Worm (Caenorhabditis elegans) whole organism, L1 larva: ENCODE measurements around the gene dpy-26.
A peak's percentile ranks its signal among the peaks of the same experiment; 100 is the strongest.

Experiments used
- C04F5.9 ChIP-seq: sonication (generic microtip); optimal IDR thresholded peaks from 2 replicates; lab custom pipeline; 2016; ENCODE audit warnings: missing genetic modification characterization, missing compliant biosample characterization
- C16A3.4 ChIP-seq: fragments of 150-350 bp; optimal IDR thresholded peaks from 2 replicates; lab custom pipeline; 2014; ENCODE audit warnings: missing biosample characterization, missing genetic modification characterization
- Y116A8C.19 ChIP-seq: sonication (generic microtip); optimal IDR thresholded peaks from 2 replicates; lab custom pipeline; 2016; ENCODE audit warnings: missing compliant biosample characterization, missing genetic modification characterization, borderline replicate concordance
- aly-2 ChIP-seq: fragments of 150-350 bp; optimal IDR thresholded peaks from 2 replicates; lab custom pipeline; 2014; ENCODE audit warnings: missing biosample characterization, missing genetic modification characterization
- blmp-1 ChIP-seq: fragments of 150-350 bp; optimal IDR thresholded peaks from 2 replicates; lab custom pipeline; 2014; ENCODE audit warnings: missing biosample characterization, missing genetic modification characterization
- ceh-63 ChIP-seq: fragments of 200-800 bp; sonication (Bioruptor generic); optimal IDR thresholded peaks from 2 replicates; lab custom pipeline; 2018; ENCODE audit warnings: mild to moderate bottlenecking, missing genetic modification characterization, missing compliant biosample characterization
- ceh-8 ChIP-seq: fragments of 200-800 bp; sonication (Bioruptor generic); optimal IDR thresholded peaks from 2 replicates; lab custom pipeline; 2018; ENCODE audit warnings: mild to moderate bottlenecking, missing genetic modification characterization, moderate library complexity, missing compliant biosample characterization
- ceh-82 ChIP-seq, 3 experiments: fragments of 150-350 bp in 1 of 3; sonication (generic microtip) in 2 of 3; optimal IDR thresholded peaks; 2 replicates each; lab custom pipeline; 2014 to 2017; ENCODE audit warnings: missing biosample characterization in 3 of 3, missing genetic modification characterization in 3 of 3
- ceh-90 ChIP-seq: sonication (generic microtip); optimal IDR thresholded peaks from 2 replicates; lab custom pipeline; 2016; ENCODE audit warnings: missing genetic modification characterization, missing compliant biosample characterization
- dsc-1 ChIP-seq: sonication (generic microtip); optimal IDR thresholded peaks from 2 replicates; lab custom pipeline; 2016; ENCODE audit warnings: mild to moderate bottlenecking, missing genetic modification characterization, missing compliant biosample characterization
- efl-1 ChIP-seq, 4 experiments: fragments of 150-350 bp; optimal IDR thresholded peaks in 3 of 4; peaks in 1 of 4; 1 replicate in 1 of 4; 2 replicates in 3 of 4; lab custom pipeline; 2014; ENCODE audit warnings: missing biosample characterization in 2 of 4, missing genetic modification characterization in 2 of 4, missing genetic modification reagents in 2 of 4
- efl-3 ChIP-seq: fragments of 200-800 bp; sonication (Bioruptor generic); optimal IDR thresholded peaks from 2 replicates; lab custom pipeline; 2018; ENCODE audit warnings: mild to moderate bottlenecking, missing genetic modification characterization, missing compliant biosample characterization
- egl-13 ChIP-seq: sonication (generic microtip); optimal IDR thresholded peaks from 2 replicates; lab custom pipeline; 2016; ENCODE audit warnings: missing genotype, missing genetic modification reagents, missing genetic modification characterization, missing compliant biosample characterization
- egl-27 ChIP-seq, 2 experiments: fragments of 150-350 bp in 1 of 2; sonication (generic microtip); optimal IDR thresholded peaks; 3 replicates each; lab custom pipeline; 2017 to 2018; ENCODE audit warnings: missing biosample characterization in 2 of 2, missing genetic modification characterization in 2 of 2, missing genetic modification reagents in 2 of 2
- elt-3 ChIP-seq, 6 experiments: fragments of 150-350 bp in 1 of 6; sonication (generic microtip); optimal IDR thresholded peaks; 2 replicates each; lab custom pipeline; 2017 to 2018; ENCODE audit warnings: missing biosample characterization in 6 of 6, missing genetic modification characterization in 6 of 6, inconsistent platforms in 1 of 6
- fkh-10 ChIP-seq: sonication (generic microtip); optimal IDR thresholded peaks from 2 replicates; lab custom pipeline; 2017; ENCODE audit warnings: missing biosample characterization, missing genetic modification reagents, missing genetic modification characterization
- fkh-4 ChIP-seq: sonication (generic microtip); optimal IDR thresholded peaks from 2 replicates; lab custom pipeline; 2016; ENCODE audit warnings: missing compliant biosample characterization, missing genetic modification characterization, borderline replicate concordance
- hlh-17 ChIP-seq: fragments of 200-800 bp; sonication (Bioruptor generic); optimal IDR thresholded peaks from 2 replicates; lab custom pipeline; 2018; ENCODE audit warnings: missing genetic modification characterization, mild to moderate bottlenecking, missing compliant biosample characterization, moderate library complexity, borderline replicate concordance
- hpl-2 ChIP-seq: fragments of 150-350 bp; optimal IDR thresholded peaks from 2 replicates; lab custom pipeline; 2014; ENCODE audit warnings: missing biosample characterization, missing genetic modification reagents, missing genetic modification characterization
- irx-1 ChIP-seq: sonication (generic microtip); optimal IDR thresholded peaks from 2 replicates; lab custom pipeline; 2016; ENCODE audit warnings: missing genetic modification characterization, missing compliant biosample characterization
- isw-1 ChIP-seq: fragments of 200-800 bp; sonication (Bioruptor generic); IDR thresholded peaks from 2 replicates; pipeline ENCODE4 v1.3.6; 2022; ENCODE audit warnings: missing genetic modification characterization, missing compliant biosample characterization
- jun-1 ChIP-seq: fragments of 150-350 bp; optimal IDR thresholded peaks from 2 replicates; lab custom pipeline; 2014; ENCODE audit warnings: missing biosample characterization, missing genetic modification reagents, missing genetic modification characterization
- lin-14 ChIP-seq: fragments of 200-800 bp; sonication (Bioruptor generic); optimal IDR thresholded peaks from 2 replicates; lab custom pipeline; 2018; ENCODE audit warnings: mild to moderate bottlenecking, missing genetic modification characterization, moderate library complexity, missing compliant biosample characterization
- lin-15B ChIP-seq: fragments of 150-350 bp; sonication (generic microtip); optimal IDR thresholded peaks from 3 replicates; lab custom pipeline; 2014; ENCODE audit warnings: missing biosample characterization, missing genetic modification characterization
- lin-35 ChIP-seq, 2 experiments: fragments of 150-350 bp; optimal IDR thresholded peaks; 2 replicates each; lab custom pipeline; 2014; ENCODE audit warnings: missing biosample characterization in 2 of 2, missing genetic modification characterization in 2 of 2, missing genetic modification reagents in 2 of 2
- lin-39 ChIP-seq: fragments of 150-350 bp; optimal IDR thresholded peaks from 2 replicates; lab custom pipeline; 2014; ENCODE audit warnings: missing biosample characterization, missing genetic modification reagents, missing genetic modification characterization
- mab-9 ChIP-seq: fragments of 200-800 bp; sonication (Bioruptor generic); IDR thresholded peaks from 2 replicates; pipeline ENCODE4 v1.3.6; 2022; ENCODE audit warnings: missing genetic modification reagents, missing genetic modification characterization, missing compliant biosample characterization
- mef-2 ChIP-seq: fragments of 150-350 bp; optimal IDR thresholded peaks from 2 replicates; lab custom pipeline; 2014; ENCODE audit warnings: missing biosample characterization, missing genetic modification characterization
- mep-1 ChIP-seq: fragments of 150-350 bp; optimal IDR thresholded peaks from 2 replicates; lab custom pipeline; 2014; ENCODE audit warnings: missing biosample characterization, missing genetic modification characterization
- nhr-12 ChIP-seq: sonication (generic microtip); optimal IDR thresholded peaks from 2 replicates; lab custom pipeline; 2017; ENCODE audit warnings: missing biosample characterization, missing genetic modification characterization
- nhr-19 ChIP-seq: fragments of 200-800 bp; sonication (Bioruptor generic); conservative IDR thresholded peaks from 2 replicates; pipeline ENCODE4 v1.3.6; 2022; ENCODE audit warnings: missing genetic modification characterization, missing compliant biosample characterization
- nhr-20 ChIP-seq: sonication (generic microtip); optimal IDR thresholded peaks from 2 replicates; lab custom pipeline; 2016; ENCODE audit warnings: mild to moderate bottlenecking, missing genetic modification characterization, missing compliant biosample characterization
- nhr-237 ChIP-seq: fragments of 150-350 bp; optimal IDR thresholded peaks from 2 replicates; lab custom pipeline; 2014; ENCODE audit warnings: missing biosample characterization, missing genetic modification characterization
- nhr-71 ChIP-seq: sonication (generic microtip); optimal IDR thresholded peaks from 2 replicates; lab custom pipeline; 2016; ENCODE audit warnings: mild to moderate bottlenecking, missing genetic modification characterization, moderate library complexity, missing compliant biosample characterization
- nhr-76 ChIP-seq: sonication (generic microtip); optimal IDR thresholded peaks from 2 replicates; lab custom pipeline; 2017; ENCODE audit warnings: missing biosample characterization, missing genetic modification characterization
- nhr-77 ChIP-seq: fragments of 150-350 bp; optimal IDR thresholded peaks from 2 replicates; lab custom pipeline; 2014; ENCODE audit warnings: missing biosample characterization, missing genetic modification characterization
- nhr-85 ChIP-seq: sonication (generic microtip); peaks from one replicate; lab custom pipeline; 2016; ENCODE audit warnings: missing genetic modification characterization, inconsistent platforms, missing compliant biosample characterization
- nhr-90 ChIP-seq: sonication (generic microtip); optimal IDR thresholded peaks from 2 replicates; lab custom pipeline; 2016; ENCODE audit warnings: mild to moderate bottlenecking, missing genetic modification characterization, missing compliant biosample characterization; ENCODE audit not compliant: poor library complexity
- pag-3 ChIP-seq: sonication (generic microtip); optimal IDR thresholded peaks from 2 replicates; lab custom pipeline; 2017; ENCODE audit warnings: missing genetic modification characterization, mild to moderate bottlenecking, missing compliant biosample characterization, antibody characterized with exemption, borderline replicate concordance; ENCODE audit not compliant: insufficient read depth
- pax-3 ChIP-seq: fragments of 200-800 bp; sonication (Bioruptor generic); optimal IDR thresholded peaks from 2 replicates; lab custom pipeline; 2018; ENCODE audit warnings: mild to moderate bottlenecking, missing genetic modification characterization, moderate library complexity, missing compliant biosample characterization
- rnt-1 ChIP-seq: sonication (generic microtip); optimal IDR thresholded peaks from 2 replicates; lab custom pipeline; 2016; ENCODE audit warnings: mild to moderate bottlenecking, missing genetic modification characterization, moderate library complexity, missing compliant biosample characterization
- skn-1 ChIP-seq: fragments of 150-350 bp; optimal IDR thresholded peaks from 2 replicates; lab custom pipeline; 2014; ENCODE audit warnings: missing biosample characterization, missing genetic modification characterization
- snu-23 ChIP-seq: sonication (generic microtip); optimal IDR thresholded peaks from 2 replicates; lab custom pipeline; 2016; ENCODE audit warnings: missing genetic modification characterization, missing compliant biosample characterization
- sox-4 ChIP-seq: sonication (generic microtip); optimal IDR thresholded peaks from 2 replicates; lab custom pipeline; 2016; ENCODE audit warnings: missing genetic modification characterization, missing compliant biosample characterization
- sptf-1 ChIP-seq: fragments of 150-350 bp; optimal IDR thresholded peaks from 2 replicates; lab custom pipeline; 2014; ENCODE audit warnings: missing biosample characterization, missing genetic modification characterization
- unc-86 ChIP-seq: sonication (generic microtip); optimal IDR thresholded peaks from 2 replicates; lab custom pipeline; 2016; ENCODE audit warnings: missing genetic modification characterization, missing compliant biosample characterization
- unc-98 ChIP-seq: fragments of 200-800 bp; sonication (Bioruptor generic); IDR thresholded peaks from 2 replicates; pipeline ENCODE4 v1.3.6; 2022; ENCODE audit warnings: missing genetic modification characterization, missing compliant biosample characterization
- vab-15 ChIP-seq: sonication (generic microtip); optimal IDR thresholded peaks from 2 replicates; lab custom pipeline; 2017; ENCODE audit warnings: missing genotype, mild to moderate bottlenecking, missing genetic modification characterization, missing compliant biosample characterization
- xbp-1 ChIP-seq: sonication (generic microtip); optimal IDR thresholded peaks from 2 replicates; lab custom pipeline; 2016; ENCODE audit warnings: missing genetic modification characterization, missing compliant biosample characterization
- ztf-4 ChIP-seq: fragments of 150-350 bp; optimal IDR thresholded peaks from 2 replicates; lab custom pipeline; 2014; ENCODE audit warnings: missing biosample characterization, missing genetic modification characterization

The dpy-26 gene

ce11 chrIV:12467761-12468160 lies 16.6 kb upstream of the dpy-26 start:
- peak; percentile 23 for TF ChIP-seq nhr-20 (tag; lab: Kevin White, UChicago)
- TF ChIP-seq lin-39: no peak
- TF ChIP-seq blmp-1: peak; percentile 40
- TF ChIP-seq ceh-8 (GFP tag; lab: Kevin White, UChicago): no peak
- no peak for TF ChIP-seq rnt-1
- TF ChIP-seq xbp-1 (tag; lab: Kevin White, UChicago): no peak
- TF ChIP-seq nhr-85 (tag; lab: Kevin White, UChicago): peak; percentile 83
- TF ChIP-seq lin-14: peak; percentile 79
- TF ChIP-seq fkh-4: no peak
- TF ChIP-seq lin-35 (GFP tag; optimal IDR thresholded peaks at IDR 0.05; lab: Kevin White, UChicago): peak in 1 of 2 experiments; percentile 11
- peak; percentile 3 for TF ChIP-seq nhr-71
- no peak for TF ChIP-seq C04F5.9 (tag; lab: Kevin White, UChicago)
- peak in 1 of 6 experiments; percentile 53 for TF ChIP-seq elt-3 (tag; optimal IDR thresholded peaks at IDR 0.05; lab: Kevin White, UChicago)
- TF ChIP-seq C16A3.4 (tag; lab: Kevin White, UChicago): no peak
- TF ChIP-seq snu-23: peak; percentile 19
- TF ChIP-seq unc-98: no peak
- TF ChIP-seq ztf-4 (tag; lab: Kevin White, UChicago): no peak
- TF ChIP-seq mab-9 (GFP tag; lab: Robert Waterston, UW): no peak
- TF ChIP-seq dsc-1 (tag; lab: Kevin White, UChicago): no peak
- no peak for TF ChIP-seq vab-15 (tag; lab: Kevin White, UChicago)
- TF ChIP-seq efl-3 (GFP tag; lab: Kevin White, UChicago): no peak

ce11 chrIV:12464822-12465221 lies 13.7 kb upstream of the dpy-26 start:
- no peak for TF ChIP-seq nhr-19 (GFP tag; lab: Robert Waterston, UW)
- TF ChIP-seq unc-86: no peak
- no peak for TF ChIP-seq C16A3.4 (tag; lab: Kevin White, UChicago)
- no peak for TF ChIP-seq aly-2 (tag; lab: Kevin White, UChicago)
- TF ChIP-seq pax-3 (tag; lab: Kevin White, UChicago): no peak
- no peak for TF ChIP-seq mef-2
- TF ChIP-seq nhr-237: no peak
- no peak for TF ChIP-seq nhr-12 (tag; lab: Kevin White, UChicago)
- TF ChIP-seq ceh-63 (GFP tag; lab: Kevin White, UChicago): no peak
- no peak for TF ChIP-seq ceh-90 (tag; lab: Kevin White, UChicago)
- TF ChIP-seq ceh-82 (tag; optimal IDR thresholded peaks at IDR 0.05; lab: Kevin White, UChicago): peak in 1 of 3 experiments; percentile 46
- TF ChIP-seq irx-1 (tag; lab: Kevin White, UChicago): no peak
- peak; percentile 19 for TF ChIP-seq fkh-10 (GFP tag; lab: Kevin White, UChicago)
- no peak for TF ChIP-seq pag-3
- TF ChIP-seq nhr-85 (tag; lab: Kevin White, UChicago): peak; percentile 38
- TF ChIP-seq Y116A8C.19 (tag; lab: Kevin White, UChicago): no peak
- TF ChIP-seq hlh-17: no peak
- TF ChIP-seq snu-23: no peak
- TF ChIP-seq efl-1 (optimal IDR thresholded peaks at IDR 0.05; lab: Kevin White, UChicago): peak; percentile 16 to 30
- peak in 1 of 2 experiments; percentile 15 for TF ChIP-seq efl-1 (GFP tag; optimal IDR thresholded peaks at IDR 0.05 in 1 of 2; lab: Kevin White, UChicago)
- TF ChIP-seq mab-9 (GFP tag; lab: Robert Waterston, UW): no peak
- TF ChIP-seq ceh-8 (GFP tag; lab: Kevin White, UChicago): no peak
- no peak for TF ChIP-seq vab-15 (tag; lab: Kevin White, UChicago)
- no peak for TF ChIP-seq C04F5.9 (tag; lab: Kevin White, UChicago)
- TF ChIP-seq sptf-1: no peak
- TF ChIP-seq unc-98: no peak
- no peak for TF ChIP-seq nhr-20 (tag; lab: Kevin White, UChicago)
- TF ChIP-seq lin-15B (tag; lab: Kevin White, UChicago): no peak
- TF ChIP-seq sox-4 (tag; lab: Kevin White, UChicago): no peak
- no peak for TF ChIP-seq nhr-76
- no peak for TF ChIP-seq egl-13 (tag; lab: Kevin White, UChicago)
- TF ChIP-seq lin-39: no peak
- no peak for TF ChIP-seq mep-1
- TF ChIP-seq skn-1: peak; percentile 31
- peak; percentile 6 for TF ChIP-seq nhr-77 (tag; lab: Kevin White, UChicago)
- TF ChIP-seq egl-27 (tag; optimal IDR thresholded peaks at IDR 0.05; lab: Kevin White, UChicago): no peak
- no peak for TF ChIP-seq hpl-2
- no peak for TF ChIP-seq isw-1
- no peak for TF ChIP-seq nhr-90
- no peak for TF ChIP-seq jun-1
